Fruit fly (Drosophila melanogaster) whole organism, embryonic: ENCODE results near the gene CG32371.

ENCODE experiments used
- Adf1 ChIP-seq: fragments of 200-800 bp; sonication (Bioruptor generic); IDR thresholded peaks from 2 replicates; pipeline ENCODE4 v1.3.6; 2022; ENCODE audit warnings: missing biosample characterization, missing genetic modification characterization
- CG10959 ChIP-seq: fragments of 200-800 bp; sonication (Bioruptor generic); IDR thresholded peaks from 2 replicates; pipeline ENCODE4 v1.3.6; 2022; ENCODE audit warnings: missing biosample characterization, missing genetic modification characterization
- CG11085 ChIP-seq: fragments of 200-800 bp; sonication (Bioruptor generic); IDR thresholded peaks from 2 replicates; pipeline ENCODE4 v1.3.6; 2022; ENCODE audit warnings: missing biosample characterization, missing genetic modification characterization
- CG12104 ChIP-seq: fragments of 200-800 bp; sonication (Bioruptor generic); optimal IDR thresholded peaks from 3 replicates; lab custom pipeline; 2016; ENCODE audit warnings: missing biosample characterization, missing genetic modification characterization
- CG12391 ChIP-seq: fragments of 200-800 bp; sonication (Bioruptor generic); optimal IDR thresholded peaks from 3 replicates; lab custom pipeline; 2018; ENCODE audit warnings: missing biosample characterization, mild to moderate bottlenecking, missing genetic modification characterization, moderate library complexity
- CG13424 ChIP-seq: fragments of 200-800 bp; sonication (Bioruptor generic); optimal IDR thresholded peaks from 2 replicates; lab custom pipeline; 2019; ENCODE audit warnings: missing biosample characterization, mild to moderate bottlenecking, missing genetic modification characterization, moderate library complexity
- CG14050 ChIP-seq: fragments of 200-800 bp; sonication (Bioruptor generic); IDR thresholded peaks from 3 replicates; pipeline ENCODE4 v1.3.6; 2022; ENCODE audit warnings: missing biosample characterization, missing genetic modification characterization
- CG15514 ChIP-seq: fragments of 200-800 bp; sonication (Bioruptor generic); optimal IDR thresholded peaks from 3 replicates; lab custom pipeline; 2017; ENCODE audit warnings: missing biosample characterization, missing genetic modification characterization, mild to moderate bottlenecking, moderate library complexity, missing genetic modification reagents
- CG15601 ChIP-seq: fragments of 200-800 bp; sonication (Bioruptor generic); optimal IDR thresholded peaks from 3 replicates; lab custom pipeline; 2019; ENCODE audit warnings: missing biosample characterization, mild to moderate bottlenecking, missing genetic modification characterization, moderate library complexity
- CG16863 ChIP-seq: fragments of 200-800 bp; sonication (Bioruptor generic); optimal IDR thresholded peaks from 3 replicates; lab custom pipeline; 2016; ENCODE audit warnings: missing biosample characterization, missing genetic modification characterization
- CG30403 ChIP-seq: fragments of 200-800 bp; sonication (Bioruptor generic); optimal IDR thresholded peaks from 3 replicates; lab custom pipeline; 2016; ENCODE audit warnings: missing biosample characterization, missing genetic modification characterization
- CG30431 ChIP-seq: fragments of 200-800 bp; sonication (Bioruptor generic); optimal IDR thresholded peaks from 2 replicates; lab custom pipeline; 2017; ENCODE audit warnings: missing biosample characterization, missing genetic modification characterization
- CG3065 ChIP-seq: fragments of 200-800 bp; sonication (Bioruptor generic); optimal IDR thresholded peaks from 2 replicates; lab custom pipeline; 2016; ENCODE audit warnings: missing biosample characterization, missing genetic modification characterization
- CG32767 ChIP-seq: fragments of 200-800 bp; sonication (Bioruptor generic); IDR thresholded peaks from 2 replicates; pipeline ENCODE4 v1.3.6; 2022; ENCODE audit warnings: missing biosample characterization, missing genetic modification characterization
- CG4282 ChIP-seq: fragments of 200-800 bp; sonication (Bioruptor generic); optimal IDR thresholded peaks from 2 replicates; lab custom pipeline; 2016; ENCODE audit warnings: missing biosample characterization, missing genetic modification characterization
- CG4424 ChIP-seq: fragments of 200-800 bp; sonication (Bioruptor generic); optimal IDR thresholded peaks from 3 replicates; lab custom pipeline; 2016; ENCODE audit warnings: missing biosample characterization, missing genetic modification characterization
- CG4617 ChIP-seq: fragments of 200-800 bp; sonication (Bioruptor generic); optimal IDR thresholded peaks from 3 replicates; lab custom pipeline; 2016; ENCODE audit warnings: missing biosample characterization, missing genetic modification characterization, borderline replicate concordance
- CG5245 ChIP-seq: fragments of 200-800 bp; sonication (Bioruptor generic); optimal IDR thresholded peaks from 3 replicates; lab custom pipeline; 2016; ENCODE audit warnings: missing biosample characterization, missing genetic modification characterization
- CG7928 ChIP-seq: fragments of 200-800 bp; sonication (Bioruptor generic); optimal IDR thresholded peaks from 2 replicates; lab custom pipeline; 2017; ENCODE audit warnings: missing biosample characterization, mild to moderate bottlenecking, missing genetic modification characterization
- CG9797 ChIP-seq: fragments of 200-800 bp; sonication (Bioruptor generic); optimal IDR thresholded peaks from 3 replicates; lab custom pipeline; 2018; ENCODE audit warnings: missing biosample characterization, mild to moderate bottlenecking, missing genetic modification characterization
- CHES-1-like ChIP-seq: fragments of 200-800 bp; sonication (Bioruptor generic); optimal IDR thresholded peaks from 2 replicates; lab custom pipeline; 2016; ENCODE audit warnings: missing biosample characterization, missing genetic modification characterization
- Dbx ChIP-seq: fragments of 200-800 bp; sonication (Bioruptor generic); IDR thresholded peaks from 3 replicates; pipeline ENCODE4 v1.3.6; 2022; ENCODE audit warnings: missing biosample characterization, missing genetic modification characterization
- Dfd ChIP-seq, 2 experiments: fragments of >200 bp; optimal IDR thresholded peaks; 2 replicates each; lab custom pipeline; 2017; ENCODE audit warnings: missing biosample characterization in 2 of 2, missing genetic modification characterization in 2 of 2
- Doc2 ChIP-seq: fragments of 200-800 bp; sonication (Bioruptor generic); IDR thresholded peaks from 2 replicates; pipeline ENCODE4 v1.3.6; 2022; ENCODE audit warnings: missing biosample characterization, missing genetic modification characterization
- Ets65A ChIP-seq: fragments of 200-800 bp; sonication (Bioruptor generic); peaks from one replicate; lab custom pipeline; 2016; ENCODE audit warnings: missing biosample characterization, missing genetic modification characterization
- GATAe ChIP-seq: fragments of 200-800 bp; sonication (Bioruptor generic); conservative IDR thresholded peaks from 2 replicates; pipeline ENCODE4 v1.3.6; 2022; ENCODE audit warnings: missing biosample characterization, missing genetic modification characterization
- Gug ChIP-seq: fragments of 200-800 bp; sonication (Bioruptor generic); IDR thresholded peaks from 4 replicates; pipeline ENCODE4 v1.3.6; 2022; ENCODE audit warnings: missing biosample characterization, missing genetic modification characterization
- Hey ChIP-seq: fragments of 200-800 bp; sonication (Bioruptor generic); optimal IDR thresholded peaks from 3 replicates; lab custom pipeline; 2018; ENCODE audit warnings: missing biosample characterization, mild to moderate bottlenecking, missing genetic modification characterization
- MTF-1 ChIP-seq: fragments of 200-800 bp; sonication (Bioruptor generic); optimal IDR thresholded peaks from 2 replicates; lab custom pipeline; 2018; ENCODE audit warnings: missing biosample characterization, mild to moderate bottlenecking, missing genetic modification characterization, borderline replicate concordance
- NK7.1 ChIP-seq: fragments of 200-800 bp; sonication (Bioruptor generic); optimal IDR thresholded peaks from 3 replicates; lab custom pipeline; 2016; ENCODE audit warnings: missing biosample characterization, missing genetic modification characterization
- Opbp ChIP-seq: fragments of 200-800 bp; sonication (Bioruptor generic); IDR thresholded peaks from 3 replicates; pipeline ENCODE4 v1.3.6; 2022; ENCODE audit warnings: missing biosample characterization, missing genetic modification characterization; ENCODE audit not compliant: partially characterized antibody
- Poxn ChIP-seq: fragments of 200-800 bp; sonication (Bioruptor generic); IDR thresholded peaks from 2 replicates; pipeline ENCODE4 v1.3.6; 2022; ENCODE audit warnings: missing biosample characterization, missing genetic modification characterization
- Rx ChIP-seq: fragments of 200-800 bp; sonication (Bioruptor generic); IDR thresholded peaks from 2 replicates; pipeline ENCODE4 v1.3.6; 2022; ENCODE audit warnings: missing biosample characterization, missing genetic modification characterization
- Sox100B ChIP-seq: fragments of 200-800 bp; sonication (Bioruptor generic); optimal IDR thresholded peaks from 3 replicates; lab custom pipeline; 2018; ENCODE audit warnings: missing biosample characterization, mild to moderate bottlenecking, missing genetic modification characterization
- ab ChIP-seq: fragments of 200-800 bp; sonication (Bioruptor generic); optimal IDR thresholded peaks from 2 replicates; lab custom pipeline; 2016; ENCODE audit warnings: missing biosample characterization, missing genetic modification characterization
- ase ChIP-seq: fragments of 200-800 bp; sonication (Bioruptor generic); IDR thresholded peaks from 3 replicates; pipeline ENCODE4 v1.3.6; 2022; ENCODE audit warnings: missing biosample characterization, missing genetic modification characterization
- br ChIP-seq: fragments of >200 bp; optimal IDR thresholded peaks from 2 replicates; lab custom pipeline; 2017
- chn ChIP-seq: fragments of 200-800 bp; sonication (Bioruptor generic); optimal IDR thresholded peaks from 2 replicates; lab custom pipeline; 2016; ENCODE audit warnings: missing biosample characterization, missing genetic modification characterization
- corto ChIP-seq: fragments of 200-800 bp; sonication (Bioruptor generic); optimal IDR thresholded peaks from 2 replicates; lab custom pipeline; 2016; ENCODE audit warnings: missing biosample characterization, mild to moderate bottlenecking, missing genetic modification characterization, moderate library complexity
- dimm ChIP-seq: fragments of 200-800 bp; sonication (Bioruptor generic); IDR thresholded peaks from 2 replicates; pipeline ENCODE4 v1.3.6; 2022; ENCODE audit warnings: missing biosample characterization, missing genetic modification characterization
- disco-r ChIP-seq: fragments of 200-800 bp; sonication (Bioruptor generic); optimal IDR thresholded peaks from 2 replicates; lab custom pipeline; 2016; ENCODE audit warnings: missing biosample characterization, missing genetic modification characterization
- en ChIP-seq: fragments of 200-800 bp; sonication (Bioruptor generic); optimal IDR thresholded peaks from 2 replicates; lab custom pipeline; 2016; ENCODE audit warnings: missing biosample characterization, missing genetic modification characterization
- fd64A ChIP-seq: fragments of 200-800 bp; sonication (Bioruptor generic); optimal IDR thresholded peaks from 3 replicates; lab custom pipeline; 2018; ENCODE audit warnings: missing biosample characterization, mild to moderate bottlenecking, missing genetic modification characterization
- gro ChIP-seq: fragments of 200-800 bp; sonication (Bioruptor generic); optimal IDR thresholded peaks from 2 replicates; lab custom pipeline; 2016; ENCODE audit warnings: missing biosample characterization, missing genetic modification characterization
- gt ChIP-seq: fragments of 200-800 bp; sonication (Bioruptor generic); IDR thresholded peaks from 2 replicates; pipeline ENCODE4 v1.3.6; 2022; ENCODE audit warnings: missing biosample characterization, missing genetic modification characterization
- pho ChIP-seq: fragments of 200-800 bp; sonication (Bioruptor generic); optimal IDR thresholded peaks from 2 replicates; lab custom pipeline; 2016; ENCODE audit warnings: missing biosample characterization, missing genetic modification characterization
- sqz ChIP-seq: fragments of 200-800 bp; sonication (Bioruptor generic); optimal IDR thresholded peaks from 3 replicates; lab custom pipeline; 2018; ENCODE audit warnings: missing biosample characterization, mild to moderate bottlenecking, missing genetic modification characterization
- stc ChIP-seq: fragments of 200-800 bp; sonication (Bioruptor generic); IDR thresholded peaks from 2 replicates; pipeline ENCODE4 v1.3.6; 2022; ENCODE audit warnings: missing biosample characterization, missing genetic modification characterization
- tio ChIP-seq: fragments of 200-800 bp; sonication (Bioruptor generic); optimal IDR thresholded peaks from 2 replicates; lab custom pipeline; 2017; ENCODE audit warnings: missing biosample characterization, missing genetic modification characterization, inconsistent platforms
- tll ChIP-seq, 2 experiments: fragments of 200-800 bp in 1 of 2; fragments of >200 bp in 1 of 2; sonication (Bioruptor generic) in 1 of 2; optimal IDR thresholded peaks; 2 replicates each; lab custom pipeline; 2017 to 2019; ENCODE audit warnings: missing biosample characterization in 2 of 2, missing genetic modification characterization in 2 of 2, mild to moderate bottlenecking in 1 of 2, moderate library complexity in 1 of 2
- yki ChIP-seq: fragments of >200 bp; optimal IDR thresholded peaks from 3 replicates; lab custom pipeline; 2018

CG32371 gene

DNA sequence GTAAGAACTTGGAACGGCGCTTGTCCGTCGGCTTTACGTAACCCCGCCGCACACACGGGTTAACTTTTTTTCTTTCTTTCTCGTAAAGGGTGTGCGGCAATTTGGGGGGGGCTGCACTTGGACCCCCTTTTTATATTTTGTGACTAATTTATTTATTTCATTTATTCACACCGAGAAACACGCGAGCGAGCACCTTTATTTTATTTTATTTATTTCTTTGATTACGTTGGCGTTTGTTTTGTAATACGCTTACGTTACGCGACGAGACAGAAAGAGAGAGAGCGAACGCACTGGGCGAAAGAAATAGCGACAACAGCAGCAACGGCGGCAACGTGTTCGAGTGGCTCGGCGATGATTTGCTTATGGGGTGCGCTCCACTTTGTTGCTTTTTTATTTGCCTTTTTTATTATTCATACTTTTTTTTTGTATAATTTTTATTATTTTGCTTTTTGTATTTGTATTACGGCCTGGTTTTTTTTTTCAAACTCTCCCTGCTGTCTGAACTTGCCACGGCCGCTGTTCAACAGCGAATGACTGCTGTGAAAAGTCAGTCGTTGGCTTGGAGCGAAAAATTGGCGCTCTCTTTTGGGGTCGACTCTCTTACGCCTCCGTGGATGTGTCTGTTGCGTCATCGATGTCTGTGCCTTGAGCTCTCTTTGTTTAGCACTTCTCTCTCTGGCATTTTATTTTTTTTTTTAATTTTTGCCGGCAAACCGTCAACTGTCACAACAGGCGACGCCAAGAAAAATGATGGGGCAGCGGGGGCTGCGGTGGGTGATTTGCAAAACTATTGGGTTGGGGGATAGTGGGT, 41.3 kb upstream of the CG32371 start, which contains the start of gene CG32369:
Gene CG32369, minus strand, starts transcription at position 537 of the 811 bp plus-strand sequence.
- TF ChIP-seq Poxn (GFP tag; lab: Robert Waterston, UW) (no peak), CG15514 (GFP tag; lab: Kevin White, UChicago) (peak; percentile 35), chn (GFP tag; lab: Kevin White, UChicago) (peak; percentile 24), Doc2 (GFP tag; lab: Robert Waterston, UW) (no peak), CG13424 (tag; lab: Kevin White, UChicago) (peak; percentile 32), dimm (GFP tag; lab: Robert Waterston, UW) (no peak), Rx (GFP tag; lab: Robert Waterston, UW) (no peak), Hey (tag; lab: Kevin White, UChicago) (no peak), corto (GFP tag; lab: Kevin White, UChicago) (peak; percentile 75), CG4424 (GFP tag; lab: Kevin White, UChicago) (no peak), CG12391 (tag; lab: Kevin White, UChicago) (peak; percentile 22), CHES-1-like (GFP tag; lab: Kevin White, UChicago) (no peak), tio (GFP tag; lab: Kevin White, UChicago) (no peak), Dfd (GFP tag; optimal IDR thresholded peaks at IDR 0.05; lab: Kevin White, UChicago) (no peak), gro (peak; percentile 68), NK7.1 (no peak), CG5245 (GFP tag; lab: Kevin White, UChicago) (no peak), br (lab: Kevin White, UChicago) (no peak), CG30403 (GFP tag; lab: Kevin White, UChicago) (no peak), tll (GFP tag; optimal IDR thresholded peaks at IDR 0.05; lab: Kevin White, UChicago) (no peak), CG16863 (GFP tag; lab: Kevin White, UChicago) (peak; percentile 4), fd64A (GFP tag; lab: Kevin White, UChicago) (no peak), CG30431 (GFP tag; lab: Kevin White, UChicago) (no peak), Adf1 (GFP tag; lab: Robert Waterston, UW) (peak; percentile 69; the same call in 1 of the 2 replicates), pho (GFP tag; lab: Kevin White, UChicago) (peak; percentile 0), CG14050 (GFP tag; lab: Robert Waterston, UW) (no peak), GATAe (GFP tag; lab: Robert Waterston, UW) (no peak; the same call in 1 of the 2 replicates), yki (lab: Kevin White, UChicago) (peak; percentile 56), gt (GFP tag; lab: Robert Waterston, UW) (no peak), Dbx (peak; percentile 67; the same call in 2 of the 3 replicates), CG4617 (no peak), CG10959 (GFP tag; lab: Robert Waterston, UW) (no peak), CG15601 (tag; lab: Kevin White, UChicago) (no peak), CG32767 (no peak), en (GFP tag; lab: Kevin White, UChicago) (no peak), CG11085 (GFP tag; lab: Robert Waterston, UW) (no peak), CG7928 (GFP tag; lab: Kevin White, UChicago) (no peak), Opbp (GFP tag; lab: Robert Waterston, UW) (no peak; the same call in 2 of the 3 replicates), ase (GFP tag; lab: Robert Waterston, UW) (no peak), Sox100B (GFP tag; lab: Kevin White, UChicago) (no peak), MTF-1 (GFP tag; lab: Kevin White, UChicago) (no peak), CG9797 (no peak), disco-r (GFP tag; lab: Kevin White, UChicago) (no peak), CG3065 (GFP tag; lab: Kevin White, UChicago) (no peak), CG12104 (GFP tag; lab: Kevin White, UChicago) (no peak), Ets65A (GFP tag; lab: Kevin White, UChicago) (no peak), CG4282 (GFP tag; lab: Kevin White, UChicago) (no peak), sqz (GFP tag; lab: Kevin White, UChicago) (peak; percentile 79), Gug (GFP tag; lab: Robert Waterston, UW) (peak; percentile 18; the same call in 1 of the 4 replicates), stc (0 out of 2 replicates have a peak, but pooled peaks have one; percentile 6), ab (GFP tag; lab: Kevin White, UChicago) (no peak)
